Worm (Caenorhabditis elegans) whole organism, young adult: ENCODE results near the gene dhs-16.
A peak's percentile ranks its signal among the peaks of the same experiment; 100 is the strongest.

Experiments
- B0019.2 ChIP-seq: fragments of 200-800 bp; sonication (Bioruptor generic); conservative IDR thresholded peaks from 2 replicates; pipeline ENCODE4 v1.3.6; 2022; ENCODE audit warnings: missing genetic modification reagents, missing genetic modification characterization, missing compliant biosample characterization
- C17E4.6 ChIP-seq: fragments of 200-800 bp; sonication (Bioruptor generic); IDR thresholded peaks from 2 replicates; pipeline ENCODE4 v1.3.6; 2022; ENCODE audit warnings: missing genetic modification reagents, missing genetic modification characterization, missing compliant biosample characterization
- D2030.7 ChIP-seq: fragments of 200-800 bp; sonication (Bioruptor generic); IDR thresholded peaks from 2 replicates; pipeline ENCODE4 v1.3.6; 2022; ENCODE audit warnings: missing genetic modification reagents, missing genetic modification characterization, missing compliant biosample characterization
- F22D6.2 ChIP-seq: sonication (generic microtip); optimal IDR thresholded peaks from 2 replicates; lab custom pipeline; 2016; ENCODE audit warnings: mild to moderate bottlenecking, missing genetic modification characterization, missing compliant biosample characterization
- F49E8.2 ChIP-seq: sonication (generic microtip); optimal IDR thresholded peaks from 3 replicates; lab custom pipeline; 2017; ENCODE audit warnings: missing genetic modification characterization, mild to moderate bottlenecking, missing compliant biosample characterization, antibody characterized with exemption, moderate library complexity; ENCODE audit not compliant: insufficient read depth
- F52B5.7 ChIP-seq: sonication (generic microtip); optimal IDR thresholded peaks from 2 replicates; lab custom pipeline; 2016; ENCODE audit warnings: mild to moderate bottlenecking, missing genetic modification characterization, missing compliant biosample characterization
- F57A8.1 ChIP-seq: fragments of 200-800 bp; sonication (Bioruptor generic); optimal IDR thresholded peaks from 2 replicates; lab custom pipeline; 2018; ENCODE audit warnings: mild to moderate bottlenecking, missing genetic modification characterization, moderate library complexity, missing compliant biosample characterization
- Y56A3A.18 ChIP-seq: fragments of 200-800 bp; sonication (Bioruptor generic); IDR thresholded peaks from 2 replicates; pipeline ENCODE4 v1.3.6; 2022; ENCODE audit warnings: missing genetic modification reagents, missing genetic modification characterization, missing compliant biosample characterization
- Y79H2A.3 ChIP-seq: fragments of 200-800 bp; sonication (Bioruptor generic); conservative IDR thresholded peaks from 2 replicates; pipeline ENCODE4 v1.3.6; 2022; ENCODE audit warnings: missing genetic modification reagents, missing genetic modification characterization, missing compliant biosample characterization
- Y95B8A.8 ChIP-seq: fragments of 200-800 bp; sonication (Bioruptor generic); IDR thresholded peaks from 2 replicates; pipeline ENCODE4 v1.3.6; 2022; ENCODE audit warnings: missing genetic modification reagents, missing genetic modification characterization, missing compliant biosample characterization
- attf-6 ChIP-seq: fragments of 200-800 bp; sonication (Bioruptor generic); IDR thresholded peaks from 2 replicates; pipeline ENCODE4 v1.3.6; 2022; ENCODE audit warnings: missing genetic modification reagents, missing genetic modification characterization, missing compliant biosample characterization
- ccch-3 ChIP-seq: fragments of 200-800 bp; sonication (Bioruptor generic); optimal IDR thresholded peaks from 2 replicates; lab custom pipeline; 2018; ENCODE audit warnings: mild to moderate bottlenecking, missing genetic modification characterization, missing compliant biosample characterization
- ceh-100 ChIP-seq: fragments of 200-800 bp; sonication (Bioruptor generic); IDR thresholded peaks from 2 replicates; pipeline ENCODE4 v1.3.6; 2022; ENCODE audit warnings: missing genetic modification reagents, missing genetic modification characterization, missing compliant biosample characterization
- ceh-91 ChIP-seq: fragments of 200-800 bp; sonication (Bioruptor generic); IDR thresholded peaks from 2 replicates; pipeline ENCODE4 v1.3.6; 2022; ENCODE audit warnings: missing genetic modification reagents, missing genetic modification characterization, missing compliant biosample characterization
- die-1 ChIP-seq: sonication (generic microtip); optimal IDR thresholded peaks from 2 replicates; lab custom pipeline; 2016; ENCODE audit warnings: missing genotype, mild to moderate bottlenecking, missing genetic modification characterization, missing compliant biosample characterization
- dpff-1 ChIP-seq: sonication (generic microtip); optimal IDR thresholded peaks from 2 replicates; lab custom pipeline; 2017; ENCODE audit warnings: mild to moderate bottlenecking, missing genetic modification characterization, missing compliant biosample characterization
- efl-1 ChIP-seq: fragments of 150-350 bp; optimal IDR thresholded peaks from 2 replicates; lab custom pipeline; 2014; ENCODE audit warnings: missing biosample characterization, missing genetic modification reagents, missing genetic modification characterization
- egl-44 ChIP-seq: fragments of 200-800 bp; sonication (Bioruptor generic); IDR thresholded peaks from 2 replicates; pipeline ENCODE4 v1.3.6; 2022; ENCODE audit warnings: missing genetic modification reagents, missing genetic modification characterization, missing compliant biosample characterization
- ekl-4 ChIP-seq: fragments of 200-800 bp; sonication (Bioruptor generic); IDR thresholded peaks from 2 replicates; pipeline ENCODE4 v1.3.6; 2022; ENCODE audit warnings: missing genetic modification reagents, missing genetic modification characterization, missing compliant biosample characterization
- ets-4 ChIP-seq: fragments of 200-800 bp; sonication (Bioruptor generic); optimal IDR thresholded peaks from 2 replicates; lab custom pipeline; 2018; ENCODE audit warnings: mild to moderate bottlenecking, missing genetic modification characterization, missing compliant biosample characterization
- fkh-3 ChIP-seq: sonication (generic microtip); optimal IDR thresholded peaks from 2 replicates; lab custom pipeline; 2016; ENCODE audit warnings: mild to moderate bottlenecking, missing genetic modification characterization, missing compliant biosample characterization
- him-1 ChIP-seq: sonication (generic microtip); optimal IDR thresholded peaks from 2 replicates; lab custom pipeline; 2016; ENCODE audit warnings: missing genotype, missing genetic modification reagents, missing genetic modification characterization, missing compliant biosample characterization
- hlh-26 ChIP-seq: fragments of 200-800 bp; sonication (Bioruptor generic); conservative IDR thresholded peaks from 2 replicates; pipeline ENCODE4 v1.3.6; 2022; ENCODE audit warnings: missing genetic modification reagents, missing genetic modification characterization, missing compliant biosample characterization
- let-607 ChIP-seq, 2 experiments: fragments of 200-800 bp in 1 of 2; sonication (Bioruptor generic) in 1 of 2; sonication (generic microtip) in 1 of 2; optimal IDR thresholded peaks; 2 replicates each; lab custom pipeline; 2016 to 2018; ENCODE audit warnings: mild to moderate bottlenecking in 2 of 2, missing compliant biosample characterization in 2 of 2, missing genetic modification characterization in 2 of 2, moderate library complexity in 2 of 2, missing genotype in 1 of 2
- lin-26 ChIP-seq: fragments of 200-800 bp; sonication (Bioruptor generic); IDR thresholded peaks from 2 replicates; pipeline ENCODE4 v1.3.6; 2022; ENCODE audit warnings: missing genetic modification reagents, missing genetic modification characterization, missing compliant biosample characterization
- lin-35 ChIP-seq, 3 experiments: fragments of 150-350 bp in 2 of 3; sonication (generic microtip) in 1 of 3; optimal IDR thresholded peaks; 2 replicates each; lab custom pipeline; 2014 to 2018; ENCODE audit warnings: missing biosample characterization in 3 of 3, missing genetic modification characterization in 3 of 3, missing genetic modification reagents in 3 of 3
- lin-54 ChIP-seq: fragments of 200-800 bp; sonication (Bioruptor generic); optimal IDR thresholded peaks from 2 replicates; lab custom pipeline; 2018; ENCODE audit warnings: mild to moderate bottlenecking, missing genetic modification characterization, missing compliant biosample characterization
- lsl-1 ChIP-seq: fragments of 200-800 bp; sonication (Bioruptor generic); optimal IDR thresholded peaks from 2 replicates; lab custom pipeline; 2018; ENCODE audit warnings: mild to moderate bottlenecking, missing genetic modification characterization, moderate library complexity, missing compliant biosample characterization
- madf-6 ChIP-seq: fragments of 200-800 bp; sonication (Bioruptor generic); IDR thresholded peaks from 2 replicates; pipeline ENCODE4 v1.3.6; 2022; ENCODE audit warnings: missing genetic modification reagents, missing genetic modification characterization, missing compliant biosample characterization
- mcd-1 ChIP-seq: fragments of 200-800 bp; sonication (Bioruptor generic); IDR thresholded peaks from 2 replicates; pipeline ENCODE4 v1.3.6; 2022; ENCODE audit warnings: missing genetic modification reagents, missing genetic modification characterization, missing compliant biosample characterization
- nfya-2 ChIP-seq: fragments of 200-800 bp; sonication (Bioruptor generic); IDR thresholded peaks from 2 replicates; pipeline ENCODE4 v1.3.6; 2022; ENCODE audit warnings: missing genetic modification reagents, missing genetic modification characterization, missing compliant biosample characterization
- nhr-120 ChIP-seq: fragments of 200-800 bp; sonication (Bioruptor generic); IDR thresholded peaks from 2 replicates; pipeline ENCODE4 v1.3.6; 2022; ENCODE audit warnings: missing genetic modification characterization, missing compliant biosample characterization
- nhr-27 ChIP-seq: fragments of 200-800 bp; sonication (Bioruptor generic); optimal IDR thresholded peaks from 2 replicates; lab custom pipeline; 2018; ENCODE audit warnings: mild to moderate bottlenecking, missing genetic modification characterization, moderate library complexity, missing compliant biosample characterization
- nhr-80 ChIP-seq: sonication (generic microtip); optimal IDR thresholded peaks from 2 replicates; lab custom pipeline; 2016; ENCODE audit warnings: missing genetic modification characterization, missing compliant biosample characterization
- pha-4 ChIP-seq: fragments of 150-350 bp; sonication (generic microtip); optimal IDR thresholded peaks from 2 replicates; lab custom pipeline; 2014; ENCODE audit warnings: missing biosample characterization, missing genetic modification reagents, missing genetic modification characterization
- rcor-1 ChIP-seq: fragments of 200-800 bp; sonication (Bioruptor generic); IDR thresholded peaks from 2 replicates; pipeline ENCODE4 v1.3.6; 2022; ENCODE audit warnings: missing genetic modification reagents, missing genetic modification characterization, missing compliant biosample characterization
- rpc-1 ChIP-seq, 2 experiments: fragments of 150-350 bp in 1 of 2; sonication (generic microtip) in 1 of 2; optimal IDR thresholded peaks; 2 replicates each; lab custom pipeline; 2014 to 2018; ENCODE audit warnings: missing biosample characterization in 1 of 2, missing genetic modification characterization in 1 of 2, missing genetic modification reagents in 1 of 2, missing genotype in 1 of 2
- sdz-38 ChIP-seq: sonication (generic microtip); optimal IDR thresholded peaks from 2 replicates; lab custom pipeline; 2016; ENCODE audit warnings: missing genotype, missing genetic modification characterization, missing compliant biosample characterization
- sea-2 ChIP-seq: fragments of 200-800 bp; sonication (Bioruptor generic); IDR thresholded peaks from 2 replicates; pipeline ENCODE4 v1.3.6; 2022; ENCODE audit warnings: missing genetic modification characterization, missing compliant biosample characterization
- snpc-1.1 ChIP-seq: sonication (generic microtip); optimal IDR thresholded peaks from 2 replicates; lab custom pipeline; 2017; ENCODE audit warnings: missing genetic modification characterization, mild to moderate bottlenecking, missing compliant biosample characterization, antibody characterized with exemption, moderate library complexity, missing genotype, missing genetic modification reagents; ENCODE audit not compliant: insufficient read depth
- snpc-4 ChIP-seq, 5 experiments: fragments of 150-350 bp in 1 of 5; sonication (generic microtip) in 4 of 5; optimal IDR thresholded peaks; 2 replicates each; lab custom pipeline; 2014 to 2018; ENCODE audit warnings: missing genetic modification characterization in 5 of 5, missing biosample characterization in 3 of 5, antibody characterized with exemption in 2 of 5, mild to moderate bottlenecking in 2 of 5, missing compliant biosample characterization in 2 of 5, missing genotype in 2 of 5, moderate library complexity in 2 of 5, missing genetic modification reagents in 1 of 5
- somi-1 ChIP-seq: fragments of 200-800 bp; sonication (Bioruptor generic); optimal IDR thresholded peaks from 2 replicates; lab custom pipeline; 2018; ENCODE audit warnings: mild to moderate bottlenecking, missing genetic modification characterization, missing compliant biosample characterization
- tbx-9 ChIP-seq: sonication (generic microtip); optimal IDR thresholded peaks from 2 replicates; lab custom pipeline; 2016; ENCODE audit warnings: borderline replicate concordance, missing genetic modification characterization, inconsistent platforms, missing compliant biosample characterization
- unc-62 ChIP-seq: fragments of 150-350 bp; optimal IDR thresholded peaks from 2 replicates; lab custom pipeline; 2014; ENCODE audit warnings: missing biosample characterization, missing genetic modification reagents, missing genetic modification characterization
- ztf-18 ChIP-seq: sonication (generic microtip); optimal IDR thresholded peaks from 2 replicates; lab custom pipeline; 2016; ENCODE audit warnings: missing genotype, mild to moderate bottlenecking, missing genetic modification characterization, missing compliant biosample characterization
- ztf-22 ChIP-seq: fragments of 200-800 bp; sonication (Bioruptor generic); optimal IDR thresholded peaks from 2 replicates; lab custom pipeline; 2018; ENCODE audit warnings: mild to moderate bottlenecking, missing genetic modification characterization, moderate library complexity, missing compliant biosample characterization
- ztf-28 ChIP-seq: fragments of 200-800 bp; sonication (Bioruptor generic); IDR thresholded peaks from 2 replicates; pipeline ENCODE4 v1.3.6; 2022; ENCODE audit warnings: missing genetic modification reagents, missing genetic modification characterization, missing compliant biosample characterization
- ztf-6 ChIP-seq: fragments of 200-800 bp; sonication (Bioruptor generic); IDR thresholded peaks from 2 replicates; pipeline ENCODE4 v1.3.6; 2022; ENCODE audit warnings: missing genetic modification reagents, missing genetic modification characterization, missing compliant biosample characterization

dhs-16 gene

ce11 chrV:5996114-5996513, 12.6 kb downstream of the dhs-16 start, which contains the start of gene cpg-4:
cpg-4 (plus strand) TSS chrV:5996416.
- TF ChIP-seq snpc-1.1 (tag; lab: Kevin White, UChicago) (no peak), lin-54 (GFP tag; lab: Kevin White, UChicago) (peak; percentile 68), ztf-18 (no peak), C17E4.6 (GFP tag; lab: Robert Waterston, UW) (no peak), ztf-28 (GFP tag; lab: Robert Waterston, UW) (no peak), Y95B8A.8 (peak; percentile 73; the same call in 1 of the 2 replicates), snpc-4 (GFP tag; optimal IDR thresholded peaks at IDR 0.05; lab: Kevin White, UChicago) (no peak), snpc-4 (tag; optimal IDR thresholded peaks at IDR 0.05; lab: Kevin White, UChicago) (peak in 1 of 4 experiments; percentile 20), die-1 (tag; lab: Kevin White, UChicago) (no peak), let-607 (tag; optimal IDR thresholded peaks at IDR 0.05; lab: Kevin White, UChicago) (no peak), dpff-1 (tag; lab: Kevin White, UChicago) (no peak), mcd-1 (GFP tag; lab: Robert Waterston, UW) (no peak), unc-62 (GFP tag; lab: Kevin White, UChicago) (no peak), rcor-1 (GFP tag; lab: Robert Waterston, UW) (peak; percentile 75; the same call in 1 of the 2 replicates), D2030.7 (GFP tag; lab: Robert Waterston, UW) (peak; percentile 79), B0019.2 (0 out of 2 replicates have a peak, but pooled peaks have one; percentile 25), F52B5.7 (tag; lab: Kevin White, UChicago) (no peak), lin-26 (no peak), ets-4 (GFP tag; lab: Kevin White, UChicago) (no peak), fkh-3 (no peak), egl-44 (GFP tag; lab: Robert Waterston, UW) (no peak), ccch-3 (no peak), pha-4 (tag; lab: Kevin White, UChicago) (no peak), nhr-80 (tag; lab: Kevin White, UChicago) (no peak), sea-2 (GFP tag; lab: Robert Waterston, UW) (no peak), lin-35 (GFP tag; optimal IDR thresholded peaks at IDR 0.05; lab: Kevin White, UChicago) (no peak), efl-1 (GFP tag; lab: Kevin White, UChicago) (peak; percentile 89), attf-6 (GFP tag; lab: Robert Waterston, UW) (no peak), ztf-22 (GFP tag; lab: Kevin White, UChicago) (no peak), ceh-100 (GFP tag; lab: Robert Waterston, UW) (no peak), somi-1 (no peak), Y56A3A.18 (GFP tag; lab: Robert Waterston, UW) (no peak), nfya-2 (GFP tag; lab: Robert Waterston, UW) (no peak), sdz-38 (no peak), rpc-1 (optimal IDR thresholded peaks at IDR 0.05; lab: Kevin White, UChicago) (no peak), rpc-1 (tag; optimal IDR thresholded peaks at IDR 0.05; lab: Kevin White, UChicago) (no peak), lsl-1 (GFP tag; lab: Kevin White, UChicago) (peak; percentile 97), nhr-120 (GFP tag; lab: Robert Waterston, UW) (no peak), hlh-26 (GFP tag; lab: Robert Waterston, UW) (no peak), ztf-6 (no peak), tbx-9 (tag; lab: Kevin White, UChicago) (no peak), F57A8.1 (GFP tag; lab: Kevin White, UChicago) (no peak), nhr-27 (no peak), ekl-4 (GFP tag; lab: Robert Waterston, UW) (peak; percentile 53; the same call in 1 of the 2 replicates), ceh-91 (GFP tag; lab: Robert Waterston, UW) (peak; percentile 85), Y79H2A.3 (GFP tag; lab: Robert Waterston, UW) (0 out of 2 replicates have a peak, but pooled peaks have one; percentile 20), F22D6.2 (tag; lab: Kevin White, UChicago) (no peak), F49E8.2 (tag; lab: Kevin White, UChicago) (peak; percentile 69), madf-6 (GFP tag; lab: Robert Waterston, UW) (peak; percentile 98), him-1 (no peak)
